Fruit fly (Drosophila melanogaster): ENCODE results near the gene CG15717.

DNA sequence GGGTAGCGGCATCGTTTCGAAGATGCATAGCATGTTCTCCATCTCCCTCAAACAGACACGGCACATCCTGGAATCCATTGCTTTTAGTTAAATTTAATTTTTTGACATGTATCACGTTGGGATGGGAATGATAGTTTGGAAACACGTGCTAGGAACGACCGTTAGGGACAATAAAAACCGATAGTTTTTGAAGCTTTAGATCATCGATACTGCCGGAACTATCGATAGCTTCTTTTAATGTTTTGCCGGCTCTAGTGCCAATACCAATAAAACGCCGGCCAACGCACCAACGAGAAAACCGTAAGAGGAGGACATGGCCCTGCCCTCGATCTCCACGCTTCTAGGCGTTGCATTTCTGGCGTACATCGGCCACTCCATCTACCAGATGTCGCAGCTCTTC, 26.0 kb downstream of the CG15717 start, which contains the start of the genes CG4318 and CG4332:
- TF ChIP-seq rn (GFP tag; IDR thresholded peaks at IDR 0.05) (no peak), CG17806 (tag; optimal IDR thresholded peaks at IDR 0.05) (no peak), CG32121 (GFP tag; IDR thresholded peaks at IDR 0.05) (no peak)
